Worm (Caenorhabditis elegans): ENCODE measurements around the gene enpl-1.

Gene enpl-1

DNA sequence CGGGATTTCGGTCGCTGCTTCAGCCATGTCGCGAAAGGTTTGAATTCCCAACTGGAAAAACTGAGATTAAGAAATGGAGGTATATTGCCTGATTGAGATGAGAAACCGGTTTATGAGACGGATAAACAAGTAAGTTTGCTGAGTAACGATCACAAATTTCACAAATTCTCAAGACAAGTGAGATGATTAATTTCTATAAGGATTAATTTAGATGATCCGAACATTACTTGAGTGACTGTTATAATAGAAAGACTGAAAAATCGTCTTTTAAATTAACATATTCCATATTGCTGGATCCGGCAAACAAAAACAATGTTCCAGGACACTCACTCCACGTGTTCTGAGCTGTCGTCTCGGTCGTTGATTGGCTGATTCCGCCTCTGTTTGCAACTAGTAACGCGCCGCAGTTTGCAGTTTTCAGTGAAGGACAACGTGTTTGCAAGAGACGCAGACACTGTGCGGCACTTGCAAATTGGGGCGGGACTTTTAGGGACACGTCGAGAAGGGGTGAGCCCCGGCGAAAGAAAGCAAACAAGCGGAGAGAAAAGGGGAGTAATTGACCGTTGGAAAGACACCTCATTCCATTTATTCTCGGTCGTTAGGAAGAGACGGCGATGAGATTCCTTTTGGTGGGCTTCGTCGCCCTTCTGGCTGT is at the start of gene enpl-1, which contains the start of gene imp-2 (continued):
- TF ChIP-seq zip-2 (tag; optimal IDR thresholded peaks at IDR 0.05) = peak; percentile 43
- TF ChIP-seq mxl-2 (GFP tag; conservative IDR thresholded peaks at IDR 0.05) = no peak
- TF ChIP-seq daf-12 (tag; optimal IDR thresholded peaks at IDR 0.05) = no peak
- TF ChIP-seq madf-5 (GFP tag; IDR thresholded peaks at IDR 0.05) = no peak
- TF ChIP-seq nhr-11 (tag; optimal IDR thresholded peaks at IDR 0.05) = peak; percentile 83
- no peak for TF ChIP-seq daf-19 (GFP tag; conservative IDR thresholded peaks at IDR 0.05)
- peak; percentile 87 for TF ChIP-seq aha-1 (tag)
- peak in 1 of 2 experiments; percentile 74 for TF ChIP-seq daf-16 (GFP tag; optimal IDR thresholded peaks at IDR 0.05)
- TF ChIP-seq daf-16 (tag; optimal IDR thresholded peaks at IDR 0.05) = peak; percentile 72
- peak; percentile 85 to 96 for TF ChIP-seq lsy-2 (tag; optimal IDR thresholded peaks at IDR 0.05)
- no peak for TF ChIP-seq Y5F2A.4 (GFP tag; optimal IDR thresholded peaks at IDR 0.05)
- peak; percentile 80 for TF ChIP-seq lin-38 (GFP tag; IDR thresholded peaks at IDR 0.05)
- no peak for TF ChIP-seq Y75B8A.6 (GFP tag; IDR thresholded peaks at IDR 0.05)
- TF ChIP-seq ceh-82 (tag; optimal IDR thresholded peaks at IDR 0.05) = no peak
- peak; percentile 68; the same call in 1 of the 2 replicates for TF ChIP-seq ceh-20 (GFP tag; IDR thresholded peaks at IDR 0.05)
- TF ChIP-seq pha-4 (GFP tag; IDR thresholded peaks at IDR 0.05) = peak; percentile 89
- peak; percentile 33 for TF ChIP-seq pha-4 (tag; optimal IDR thresholded peaks at IDR 0.05)
- peak; percentile 49; the same call in 1 of the 2 replicates for TF ChIP-seq tra-1 (GFP tag; IDR thresholded peaks at IDR 0.05)
- TF ChIP-seq lin-15B (tag; optimal IDR thresholded peaks at IDR 0.05) = no peak
- TF ChIP-seq lim-7 (GFP tag; IDR thresholded peaks at IDR 0.05) = peak; percentile 17; the same call in 1 of the 2 replicates
- TF ChIP-seq mdt-29 (GFP tag; IDR thresholded peaks at IDR 0.05) = peak; percentile 60; the same call in 1 of the 2 replicates
- TF ChIP-seq nhr-28 (tag; optimal IDR thresholded peaks at IDR 0.05) = peak; percentile 73
- TF ChIP-seq Y48G9A.11 (GFP tag; IDR thresholded peaks at IDR 0.05) = no peak
- peak; percentile 83 for TF ChIP-seq lin-13 (GFP tag; optimal IDR thresholded peaks at IDR 0.05)
- TF ChIP-seq dpl-1 (GFP tag; optimal IDR thresholded peaks at IDR 0.05) = peak; percentile 78
- TF ChIP-seq nhr-76 (tag; optimal IDR thresholded peaks at IDR 0.05) = no peak
- peak; percentile 11 for TF ChIP-seq spr-3 (GFP tag; optimal IDR thresholded peaks at IDR 0.05)
- peak; percentile 16 for TF ChIP-seq zfp-2 (tag; optimal IDR thresholded peaks at IDR 0.05)
- 0 out of 2 replicates have a peak, but pooled peaks have one; percentile 53 for TF ChIP-seq dmd-8 (GFP tag; IDR thresholded peaks at IDR 0.05)
- peak; percentile 64 for TF ChIP-seq pqm-1 (tag; optimal IDR thresholded peaks at IDR 0.05)
- peak; percentile 71 for TF ChIP-seq jun-1 (tag; optimal IDR thresholded peaks at IDR 0.05)
- TF ChIP-seq sdz-12 (GFP tag; optimal IDR thresholded peaks at IDR 0.05) = no peak
- no peak for TF ChIP-seq skn-1 (tag; optimal IDR thresholded peaks at IDR 0.05)
- TF ChIP-seq egl-43 (GFP tag; IDR thresholded peaks at IDR 0.05) = peak; percentile 86
- peak; percentile 93 for TF ChIP-seq dve-1 (tag; optimal IDR thresholded peaks at IDR 0.05; ENCODE audit: insufficient read depth)
- peak; percentile 82 for TF ChIP-seq ctbp-1 (GFP tag; IDR thresholded peaks at IDR 0.05)
- TF ChIP-seq nhr-6 (tag; optimal IDR thresholded peaks at IDR 0.05) = peak; percentile 83
- TF ChIP-seq set-16 (GFP tag; IDR thresholded peaks at IDR 0.05) = peak; percentile 67
- TF ChIP-seq ZK546.5 (tag; optimal IDR thresholded peaks at IDR 0.05) = peak in 1 of 2 experiments; percentile 44
- peak; percentile 2 for TF ChIP-seq lir-3 (tag; optimal IDR thresholded peaks at IDR 0.05)
- TF ChIP-seq F44E2.7 (GFP tag; IDR thresholded peaks at IDR 0.05) = no peak
- TF ChIP-seq unc-130 (GFP tag; optimal IDR thresholded peaks at IDR 0.05) = peak; percentile 68
- no peak for TF ChIP-seq tag-97 (GFP tag; IDR thresholded peaks at IDR 0.05)
- TF ChIP-seq arid-1 (GFP tag; conservative IDR thresholded peaks at IDR 0.05) = peak; percentile 71
- TF ChIP-seq php-3 (GFP tag; IDR thresholded peaks at IDR 0.05) = peak; percentile 69; the same call in 1 of the 2 replicates
- no peak for TF ChIP-seq lin-39 (tag; optimal IDR thresholded peaks at IDR 0.05)
- TF ChIP-seq zag-1 (tag; optimal IDR thresholded peaks at IDR 0.05) = peak; percentile 68
- TF ChIP-seq dmd-6 (GFP tag; IDR thresholded peaks at IDR 0.05) = peak; percentile 88
- TF ChIP-seq saeg-2 (GFP tag; IDR thresholded peaks at IDR 0.05) = peak; percentile 78
- 0 out of 2 replicates have a peak, but pooled peaks have one; percentile 9 for TF ChIP-seq madf-9 (GFP tag; conservative IDR thresholded peaks at IDR 0.05)
- TF ChIP-seq hlh-11 (tag; optimal IDR thresholded peaks at IDR 0.05) = peak; percentile 96
